Worm (Caenorhabditis elegans) whole organism, L1 larva: ENCODE data around the gene K07D4.9.

Experiments
- C04F5.9 ChIP-seq: sonication (generic microtip); optimal IDR thresholded peaks from 2 replicates; lab custom pipeline; 2016; ENCODE audit warnings: missing genetic modification characterization, missing compliant biosample characterization
- C34B4.2 ChIP-seq: sonication (generic microtip); optimal IDR thresholded peaks from 2 replicates; lab custom pipeline; 2017; ENCODE audit warnings: mild to moderate bottlenecking, missing genetic modification characterization, missing compliant biosample characterization
- ceh-82 ChIP-seq, 3 experiments: fragments of 150-350 bp in 1 of 3; sonication (generic microtip) in 2 of 3; optimal IDR thresholded peaks; 2 replicates each; lab custom pipeline; 2014 to 2017; ENCODE audit warnings: missing biosample characterization in 3 of 3, missing genetic modification characterization in 3 of 3
- ceh-90 ChIP-seq: sonication (generic microtip); optimal IDR thresholded peaks from 2 replicates; lab custom pipeline; 2016; ENCODE audit warnings: missing genetic modification characterization, missing compliant biosample characterization
- dsc-1 ChIP-seq: sonication (generic microtip); optimal IDR thresholded peaks from 2 replicates; lab custom pipeline; 2016; ENCODE audit warnings: mild to moderate bottlenecking, missing genetic modification characterization, missing compliant biosample characterization
- egl-13 ChIP-seq: sonication (generic microtip); optimal IDR thresholded peaks from 2 replicates; lab custom pipeline; 2016; ENCODE audit warnings: missing genotype, missing genetic modification reagents, missing genetic modification characterization, missing compliant biosample characterization
- egl-27 ChIP-seq, 2 experiments: fragments of 150-350 bp in 1 of 2; sonication (generic microtip); optimal IDR thresholded peaks; 3 replicates each; lab custom pipeline; 2017 to 2018; ENCODE audit warnings: missing biosample characterization in 2 of 2, missing genetic modification characterization in 2 of 2, missing genetic modification reagents in 2 of 2
- ets-5 ChIP-seq: fragments of 200-800 bp; sonication (Bioruptor generic); IDR thresholded peaks from 2 replicates; pipeline ENCODE4 v1.3.6; 2022; ENCODE audit warnings: missing genetic modification characterization, missing compliant biosample characterization
- fkh-10 ChIP-seq: sonication (generic microtip); optimal IDR thresholded peaks from 2 replicates; lab custom pipeline; 2017; ENCODE audit warnings: missing biosample characterization, missing genetic modification reagents, missing genetic modification characterization
- fos-1 ChIP-seq: fragments of 150-350 bp; optimal IDR thresholded peaks from 2 replicates; lab custom pipeline; 2014; ENCODE audit warnings: missing biosample characterization, missing genetic modification characterization
- hlh-17 ChIP-seq: fragments of 200-800 bp; sonication (Bioruptor generic); optimal IDR thresholded peaks from 2 replicates; lab custom pipeline; 2018; ENCODE audit warnings: missing genetic modification characterization, mild to moderate bottlenecking, missing compliant biosample characterization, moderate library complexity, borderline replicate concordance
- hpl-2 ChIP-seq: fragments of 150-350 bp; optimal IDR thresholded peaks from 2 replicates; lab custom pipeline; 2014; ENCODE audit warnings: missing biosample characterization, missing genetic modification reagents, missing genetic modification characterization
- isw-1 ChIP-seq: fragments of 200-800 bp; sonication (Bioruptor generic); IDR thresholded peaks from 2 replicates; pipeline ENCODE4 v1.3.6; 2022; ENCODE audit warnings: missing genetic modification characterization, missing compliant biosample characterization
- jun-1 ChIP-seq: fragments of 150-350 bp; optimal IDR thresholded peaks from 2 replicates; lab custom pipeline; 2014; ENCODE audit warnings: missing biosample characterization, missing genetic modification reagents, missing genetic modification characterization
- lin-13 ChIP-seq: fragments of 150-350 bp; optimal IDR thresholded peaks from 2 replicates; lab custom pipeline; 2014; ENCODE audit warnings: missing biosample characterization, missing genetic modification reagents, missing genetic modification characterization
- lin-14 ChIP-seq: fragments of 200-800 bp; sonication (Bioruptor generic); optimal IDR thresholded peaks from 2 replicates; lab custom pipeline; 2018; ENCODE audit warnings: mild to moderate bottlenecking, missing genetic modification characterization, moderate library complexity, missing compliant biosample characterization
- lin-15B ChIP-seq: fragments of 150-350 bp; sonication (generic microtip); optimal IDR thresholded peaks from 3 replicates; lab custom pipeline; 2014; ENCODE audit warnings: missing biosample characterization, missing genetic modification characterization
- lin-39 ChIP-seq: fragments of 150-350 bp; optimal IDR thresholded peaks from 2 replicates; lab custom pipeline; 2014; ENCODE audit warnings: missing biosample characterization, missing genetic modification reagents, missing genetic modification characterization
- lsy-2 ChIP-seq, 2 experiments: fragments of 150-350 bp; optimal IDR thresholded peaks; 2 replicates each; lab custom pipeline; 2014; ENCODE audit warnings: missing biosample characterization in 2 of 2, missing genetic modification characterization in 2 of 2
- nhr-12 ChIP-seq: sonication (generic microtip); optimal IDR thresholded peaks from 2 replicates; lab custom pipeline; 2017; ENCODE audit warnings: missing biosample characterization, missing genetic modification characterization
- nhr-84 ChIP-seq: sonication (generic microtip); optimal IDR thresholded peaks from 2 replicates; lab custom pipeline; 2017; ENCODE audit warnings: missing biosample characterization, missing genetic modification characterization
- pqm-1 ChIP-seq: sonication (generic microtip); optimal IDR thresholded peaks from 3 replicates; lab custom pipeline; 2017; ENCODE audit warnings: missing biosample characterization, missing genetic modification characterization
- snu-23 ChIP-seq: sonication (generic microtip); optimal IDR thresholded peaks from 2 replicates; lab custom pipeline; 2016; ENCODE audit warnings: missing genetic modification characterization, missing compliant biosample characterization
- sptf-1 ChIP-seq: fragments of 150-350 bp; optimal IDR thresholded peaks from 2 replicates; lab custom pipeline; 2014; ENCODE audit warnings: missing biosample characterization, missing genetic modification characterization
- sup-37 ChIP-seq: fragments of 200-800 bp; sonication (Bioruptor generic); optimal IDR thresholded peaks from 2 replicates; lab custom pipeline; 2018; ENCODE audit warnings: mild to moderate bottlenecking, missing genetic modification characterization, missing compliant biosample characterization
- unc-30 ChIP-seq: sonication (generic microtip); optimal IDR thresholded peaks from 2 replicates; lab custom pipeline; 2017; ENCODE audit warnings: missing biosample characterization, missing genetic modification characterization
- unc-62 ChIP-seq: fragments of 150-350 bp; optimal IDR thresholded peaks from 2 replicates; lab custom pipeline; 2014; ENCODE audit warnings: missing biosample characterization, missing genetic modification reagents, missing genetic modification characterization
- xbp-1 ChIP-seq: sonication (generic microtip); optimal IDR thresholded peaks from 2 replicates; lab custom pipeline; 2016; ENCODE audit warnings: missing genetic modification characterization, missing compliant biosample characterization
- zip-4 ChIP-seq: fragments of 200-800 bp; sonication (Bioruptor generic); optimal IDR thresholded peaks from 2 replicates; lab custom pipeline; 2018; ENCODE audit warnings: mild to moderate bottlenecking, missing genetic modification characterization, moderate library complexity, missing compliant biosample characterization
- ztf-11 ChIP-seq, 2 experiments: sonication (generic microtip); optimal IDR thresholded peaks; 2 replicates each; lab custom pipeline; 2016 to 2017; ENCODE audit warnings: missing genetic modification characterization in 2 of 2, missing biosample characterization in 1 of 2, missing compliant biosample characterization in 1 of 2

Gene K07D4.9

DNA sequence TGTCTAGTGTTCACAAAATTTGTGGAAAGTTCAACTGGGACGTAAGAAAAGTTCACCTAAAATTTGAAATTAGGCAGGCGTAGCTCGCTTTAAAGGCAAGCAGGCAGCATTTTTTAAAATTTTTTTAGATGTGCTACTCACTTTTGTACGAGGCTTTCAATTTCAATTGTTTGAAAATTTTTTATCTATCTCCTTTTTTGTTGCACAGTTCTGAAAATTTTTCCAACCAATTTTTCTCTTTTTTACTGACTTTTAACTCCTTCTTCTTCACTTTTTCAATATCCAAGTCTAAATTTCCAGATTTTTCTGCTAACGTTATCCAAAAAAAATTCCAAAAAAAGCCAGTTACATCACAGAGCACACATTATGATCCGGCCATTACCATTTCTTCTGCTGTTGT is 38.9 kb downstream of the K07D4.9 start, which contains the start of gene W06A11.1:
Gene W06A11.1 (plus strand): TSS at position 301 of the 400 bp plus-strand sequence.
- TF ChIP-seq fos-1 (no peak), hlh-17 (GFP tag; lab: Kevin White, UChicago) (no peak), jun-1 (tag; lab: Kevin White, UChicago) (no peak), ceh-90 (tag; lab: Kevin White, UChicago) (no peak), lin-14 (GFP tag; lab: Kevin White, UChicago) (no peak), lin-15B (tag; lab: Kevin White, UChicago) (no peak), fkh-10 (no peak), dsc-1 (no peak), unc-62 (no peak), unc-30 (tag; lab: Kevin White, UChicago) (no peak), zip-4 (GFP tag; lab: Kevin White, UChicago) (no peak), egl-27 (tag; optimal IDR thresholded peaks at IDR 0.05; lab: Kevin White, UChicago) (no peak), C04F5.9 (tag; lab: Kevin White, UChicago) (no peak), xbp-1 (no peak), lin-39 (tag; lab: Kevin White, UChicago) (no peak), egl-13 (tag; lab: Kevin White, UChicago) (no peak), ceh-82 (tag; optimal IDR thresholded peaks at IDR 0.05; lab: Kevin White, UChicago) (no peak), ets-5 (GFP tag; lab: Robert Waterston, UW) (no peak)
- TF ChIP-seq, all 84 proteins: peak for 0

DNA sequence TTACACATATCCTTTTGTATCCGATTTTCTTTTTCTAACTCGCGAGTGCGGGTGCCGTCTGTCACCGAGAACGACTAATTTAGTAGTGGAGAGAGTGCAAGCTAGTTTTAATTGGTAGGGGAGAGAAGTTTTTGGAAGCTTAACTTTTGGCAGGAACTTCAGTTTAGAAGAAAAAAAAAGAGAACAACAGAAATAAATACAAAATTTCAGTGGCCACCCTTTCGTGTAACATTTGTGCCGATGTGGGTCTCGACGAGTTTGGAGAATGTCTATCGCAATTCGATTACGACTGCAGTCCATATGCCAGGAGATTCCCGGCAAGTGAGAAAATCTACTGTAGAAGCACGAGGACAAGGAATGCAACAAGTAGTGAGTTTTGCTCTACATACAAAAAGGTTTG is 39.8 kb downstream of the K07D4.9 start:
- no peak for TF ChIP-seq nhr-12 (tag; lab: Kevin White, UChicago)
- no peak for TF ChIP-seq fkh-10
- TF ChIP-seq ztf-11 (tag; optimal IDR thresholded peaks at IDR 0.05; lab: Kevin White, UChicago): no peak
- no peak for TF ChIP-seq C04F5.9 (tag; lab: Kevin White, UChicago)
- TF ChIP-seq lsy-2 (tag; optimal IDR thresholded peaks at IDR 0.05; lab: Kevin White, UChicago): no peak
- no peak for TF ChIP-seq lin-39 (tag; lab: Kevin White, UChicago)
- no peak for TF ChIP-seq unc-62
- no peak for TF ChIP-seq nhr-84
- no peak for TF ChIP-seq hpl-2 (GFP tag; lab: Kevin White, UChicago)
- no peak for TF ChIP-seq hlh-17 (GFP tag; lab: Kevin White, UChicago)
- no peak for TF ChIP-seq isw-1 (GFP tag; lab: Robert Waterston, UW)
- no peak for TF ChIP-seq sptf-1 (tag; lab: Kevin White, UChicago)

DNA sequence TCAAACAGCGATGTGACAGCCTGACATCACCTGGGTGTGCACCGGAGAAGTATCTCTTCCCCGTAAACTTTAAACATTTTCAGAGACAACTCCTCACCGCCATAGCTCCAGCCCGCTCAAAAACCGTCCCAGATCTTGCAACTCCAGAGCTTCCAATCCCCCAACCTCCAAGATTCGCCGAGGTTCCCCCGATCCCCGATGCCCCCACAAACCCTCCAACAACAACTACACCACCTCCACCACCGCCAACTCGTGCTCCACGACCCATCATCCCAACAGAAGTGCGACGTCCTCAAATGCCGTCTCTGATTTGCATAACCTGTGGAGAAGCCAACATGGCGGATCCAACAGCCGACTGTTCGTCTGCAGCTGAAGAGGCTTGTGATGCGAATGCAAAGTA is 42.7 kb downstream of the K07D4.9 start:
- no peak for TF ChIP-seq ztf-11 (tag; optimal IDR thresholded peaks at IDR 0.05; lab: Kevin White, UChicago)

DNA sequence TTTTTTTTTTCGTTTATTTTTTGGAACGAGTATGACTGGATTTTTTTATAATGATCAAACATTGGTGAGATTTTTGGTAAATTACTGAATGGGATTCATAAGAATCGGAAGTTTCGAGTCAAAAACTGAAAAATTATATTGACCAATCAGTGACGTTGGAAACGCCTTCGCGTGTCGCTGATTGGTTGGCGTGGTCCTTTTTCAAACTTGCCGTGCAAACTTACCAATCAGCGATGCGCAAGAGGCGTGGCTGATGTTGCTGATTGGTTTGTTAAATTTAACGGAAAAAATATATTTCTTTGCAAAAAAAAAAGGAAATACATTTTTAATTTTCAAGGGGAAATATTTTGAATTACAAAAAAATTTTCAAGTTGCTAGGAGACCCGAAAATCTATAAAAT is 46.3 kb downstream of the K07D4.9 start:
- TF ChIP-seq C34B4.2 (tag; lab: Kevin White, UChicago) (no peak), C04F5.9 (tag; lab: Kevin White, UChicago) (no peak), sup-37 (no peak), dsc-1 (no peak), lin-13 (GFP tag; lab: Kevin White, UChicago) (no peak), pqm-1 (tag; lab: Kevin White, UChicago) (no peak), snu-23 (GFP tag; lab: Kevin White, UChicago) (no peak), hpl-2 (GFP tag; lab: Kevin White, UChicago) (no peak)
